Worm (Caenorhabditis elegans) whole organism, L4 larva: ENCODE results near the gene gtap-2.

ENCODE experiments used
- F10B5.3 ChIP-seq: sonication (generic microtip); optimal IDR thresholded peaks from 2 replicates; lab custom pipeline; 2016; ENCODE audit warnings: mild to moderate bottlenecking, missing genetic modification characterization, missing compliant biosample characterization
- F44E2.7 ChIP-seq: fragments of 200-800 bp; sonication (Bioruptor generic); IDR thresholded peaks from 2 replicates; pipeline ENCODE4 v2.1.2; 2022; ENCODE audit warnings: missing genetic modification characterization, missing compliant biosample characterization
- F49E8.2 ChIP-seq: sonication (generic microtip); optimal IDR thresholded peaks from 2 replicates; lab custom pipeline; 2016; ENCODE audit warnings: missing compliant biosample characterization, mild to moderate bottlenecking, missing genetic modification characterization, borderline replicate concordance
- Y105C5A.15 ChIP-seq: fragments of 200-800 bp; sonication (Bioruptor generic); IDR thresholded peaks from 2 replicates; pipeline ENCODE4 v1.3.6; 2022; ENCODE audit warnings: missing genetic modification characterization, missing compliant biosample characterization
- Y48G9A.11 ChIP-seq: fragments of 200-800 bp; sonication (Bioruptor generic); IDR thresholded peaks from 2 replicates; pipeline ENCODE4 v1.3.6; 2022; ENCODE audit warnings: missing genetic modification reagents, missing genetic modification characterization, missing compliant biosample characterization
- ZK337.2 ChIP-seq: fragments of 200-800 bp; sonication (Bioruptor generic); IDR thresholded peaks from 2 replicates; pipeline ENCODE4 v1.3.6; 2022; ENCODE audit warnings: missing genetic modification reagents, missing genetic modification characterization, missing compliant biosample characterization
- ZK546.5 ChIP-seq, 2 experiments: sonication (generic microtip); optimal IDR thresholded peaks; 2 replicates each; lab custom pipeline; 2017; ENCODE audit warnings: missing biosample characterization in 2 of 2, missing genetic modification characterization in 2 of 2
- ama-1 ChIP-seq: fragments of 150-350 bp; optimal IDR thresholded peaks from 2 replicates; lab custom pipeline; 2014; ENCODE audit warnings: inconsistent platforms, mixed read lengths
- arid-1 ChIP-seq: fragments of 200-800 bp; sonication (Bioruptor generic); conservative IDR thresholded peaks from 2 replicates; pipeline ENCODE4 v1.3.6; 2022; ENCODE audit warnings: missing genetic modification reagents, missing genetic modification characterization, missing compliant biosample characterization
- attf-4 ChIP-seq: sonication (generic microtip); optimal IDR thresholded peaks from 3 replicates; lab custom pipeline; 2017; ENCODE audit warnings: missing biosample characterization, missing genetic modification characterization
- ceh-20 ChIP-seq: fragments of 200-800 bp; sonication (Bioruptor generic); IDR thresholded peaks from 2 replicates; pipeline ENCODE4 v1.3.6; 2022; ENCODE audit warnings: missing genetic modification reagents, missing genetic modification characterization, missing compliant biosample characterization
- ceh-32 ChIP-seq: sonication (generic microtip); optimal IDR thresholded peaks from 2 replicates; lab custom pipeline; 2016; ENCODE audit warnings: mild to moderate bottlenecking, missing genetic modification characterization, missing compliant biosample characterization; ENCODE audit not compliant: poor library complexity
- ceh-44 ChIP-seq: fragments of 200-800 bp; sonication (Bioruptor generic); IDR thresholded peaks from 2 replicates; pipeline ENCODE4 v1.3.6; 2022; ENCODE audit warnings: missing genetic modification reagents, missing genetic modification characterization, missing compliant biosample characterization
- ctbp-1 ChIP-seq: fragments of 200-800 bp; sonication (Bioruptor generic); IDR thresholded peaks from 2 replicates; pipeline ENCODE4 v1.3.6; 2022; ENCODE audit warnings: missing genetic modification reagents, missing genetic modification characterization, missing compliant biosample characterization
- daf-12 ChIP-seq: fragments of 150-350 bp; optimal IDR thresholded peaks from 2 replicates; lab custom pipeline; 2014; ENCODE audit warnings: missing biosample characterization, missing genetic modification reagents, missing genetic modification characterization
- duxl-1 ChIP-seq: sonication (generic microtip); optimal IDR thresholded peaks from 2 replicates; lab custom pipeline; 2016; ENCODE audit warnings: mild to moderate bottlenecking, missing genetic modification characterization, moderate library complexity, missing compliant biosample characterization; ENCODE audit not compliant: poor library complexity
- fkh-10 ChIP-seq: fragments of 150-350 bp; optimal IDR thresholded peaks from 2 replicates; lab custom pipeline; 2014; ENCODE audit warnings: missing biosample characterization, missing genetic modification reagents, missing genetic modification characterization
- hif-1 ChIP-seq, 2 experiments: sonication (generic microtip); optimal IDR thresholded peaks; 2 replicates each; lab custom pipeline; 2016 to 2017; ENCODE audit warnings: missing compliant biosample characterization in 2 of 2, missing genetic modification characterization in 2 of 2, missing genetic modification reagents in 2 of 2, missing genotype in 2 of 2, mild to moderate bottlenecking in 1 of 2
- hlh-11 ChIP-seq: fragments of 200-800 bp; sonication (Bioruptor generic); optimal IDR thresholded peaks from 2 replicates; lab custom pipeline; 2018; ENCODE audit warnings: mild to moderate bottlenecking, missing genetic modification characterization, missing compliant biosample characterization
- hlh-30 ChIP-seq: sonication (generic microtip); optimal IDR thresholded peaks from 2 replicates; lab custom pipeline; 2017; ENCODE audit warnings: antibody characterized with exemption, mild to moderate bottlenecking, missing genetic modification characterization, missing compliant biosample characterization; ENCODE audit not compliant: insufficient read depth
- hmg-1.1 ChIP-seq: fragments of 200-800 bp; sonication (Bioruptor generic); IDR thresholded peaks from 2 replicates; pipeline ENCODE4 v1.3.6; 2022; ENCODE audit warnings: missing genetic modification reagents, missing genetic modification characterization, missing compliant biosample characterization
- jun-1 ChIP-seq: fragments of 150-350 bp; optimal IDR thresholded peaks from 2 replicates; lab custom pipeline; 2014; ENCODE audit warnings: missing biosample characterization, missing genetic modification reagents, missing genetic modification characterization
- lim-7 ChIP-seq: fragments of 200-800 bp; sonication (Bioruptor generic); IDR thresholded peaks from 2 replicates; pipeline ENCODE4 v1.3.6; 2022; ENCODE audit warnings: missing genetic modification characterization, missing compliant biosample characterization
- lin-15B ChIP-seq: fragments of 150-350 bp; sonication (generic microtip); optimal IDR thresholded peaks from 3 replicates; lab custom pipeline; 2014; ENCODE audit warnings: missing biosample characterization, missing genetic modification characterization
- lin-38 ChIP-seq: fragments of 200-800 bp; sonication (Bioruptor generic); IDR thresholded peaks from 2 replicates; pipeline ENCODE4 v1.3.6; 2022; ENCODE audit warnings: missing genetic modification reagents, missing genetic modification characterization, missing compliant biosample characterization
- mdt-29 ChIP-seq: fragments of 200-800 bp; sonication (Bioruptor generic); IDR thresholded peaks from 2 replicates; pipeline ENCODE4 v1.3.6; 2022; ENCODE audit warnings: missing genetic modification reagents, missing genetic modification characterization, missing compliant biosample characterization
- mxl-2 ChIP-seq: fragments of 200-800 bp; sonication (Bioruptor generic); conservative IDR thresholded peaks from 2 replicates; pipeline ENCODE4 v1.3.6; 2022; ENCODE audit warnings: missing genetic modification reagents, missing genetic modification characterization, missing compliant biosample characterization
- nhr-102 ChIP-seq: sonication (generic microtip); optimal IDR thresholded peaks from 2 replicates; lab custom pipeline; 2016; ENCODE audit warnings: mild to moderate bottlenecking, missing genetic modification characterization, moderate library complexity, missing compliant biosample characterization
- nhr-41 ChIP-seq: fragments of 200-800 bp; sonication (Bioruptor generic); IDR thresholded peaks from 2 replicates; pipeline ENCODE4 v1.3.6; 2022; ENCODE audit warnings: missing genetic modification reagents, missing genetic modification characterization, missing compliant biosample characterization
- pha-4 ChIP-seq, 2 experiments: fragments of 150-350 bp in 1 of 2; fragments of 200-800 bp in 1 of 2; sonication (Bioruptor generic) in 1 of 2; IDR thresholded peaks in 1 of 2; optimal IDR thresholded peaks in 1 of 2; 2 replicates each; pipeline versions ENCODE4 v1.3.6 to Lab custom; 2014 to 2022; ENCODE audit warnings: missing genetic modification characterization in 2 of 2, missing genetic modification reagents in 2 of 2, missing biosample characterization in 1 of 2, missing compliant biosample characterization in 1 of 2
- php-3 ChIP-seq: fragments of 200-800 bp; sonication (Bioruptor generic); IDR thresholded peaks from 2 replicates; pipeline ENCODE4 v1.3.6; 2022; ENCODE audit warnings: missing genetic modification reagents, missing genetic modification characterization, missing compliant biosample characterization
- pqm-1 ChIP-seq: sonication (generic microtip); optimal IDR thresholded peaks from 2 replicates; lab custom pipeline; 2017; ENCODE audit warnings: missing biosample characterization, missing genetic modification characterization
- set-16 ChIP-seq: fragments of 200-800 bp; sonication (Bioruptor generic); IDR thresholded peaks from 2 replicates; pipeline ENCODE4 v1.3.6; 2022; ENCODE audit warnings: missing genetic modification reagents, missing genetic modification characterization, missing compliant biosample characterization
- snpc-4 ChIP-seq: fragments of 150-350 bp; optimal IDR thresholded peaks from 2 replicates; lab custom pipeline; 2014; ENCODE audit warnings: missing biosample characterization, missing genetic modification characterization
- spr-1 ChIP-seq: sonication (generic microtip); optimal IDR thresholded peaks from 2 replicates; lab custom pipeline; 2016; ENCODE audit warnings: mild to moderate bottlenecking, missing genetic modification characterization, missing compliant biosample characterization
- spr-3 ChIP-seq: fragments of 200-800 bp; sonication (Bioruptor generic); optimal IDR thresholded peaks from 2 replicates; lab custom pipeline; 2018; ENCODE audit warnings: mild to moderate bottlenecking, missing genetic modification characterization, missing compliant biosample characterization
- unc-39 ChIP-seq: sonication (generic microtip); optimal IDR thresholded peaks from 2 replicates; lab custom pipeline; 2017; ENCODE audit warnings: missing biosample characterization, missing genetic modification characterization
- unc-62 ChIP-seq, 3 experiments: fragments of 150-350 bp in 1 of 3; sonication (generic microtip); optimal IDR thresholded peaks in 2 of 3; peaks in 1 of 3; 1 replicate in 1 of 3; 2 replicates in 2 of 3; lab custom pipeline; 2014 to 2017; ENCODE audit warnings: missing biosample characterization in 3 of 3, missing genetic modification characterization in 3 of 3, missing genetic modification reagents in 3 of 3, missing genotype in 1 of 3
- zag-1 ChIP-seq: fragments of 150-350 bp; optimal IDR thresholded peaks from 2 replicates; lab custom pipeline; 2014; ENCODE audit warnings: missing biosample characterization, missing genetic modification characterization
- zfp-2 ChIP-seq: sonication (generic microtip); optimal IDR thresholded peaks from 2 replicates; lab custom pipeline; 2016; ENCODE audit warnings: mild to moderate bottlenecking, missing genetic modification characterization, missing compliant biosample characterization
- zip-11 ChIP-seq: fragments of 200-800 bp; sonication (Bioruptor generic); IDR thresholded peaks from 2 replicates; pipeline ENCODE4 v1.3.6; 2022; ENCODE audit warnings: missing genetic modification characterization, missing compliant biosample characterization
- ztf-11 ChIP-seq: fragments of 150-350 bp; optimal IDR thresholded peaks from 2 replicates; lab custom pipeline; 2014; ENCODE audit warnings: missing biosample characterization, missing genetic modification characterization
- ztf-7 ChIP-seq: fragments of 150-350 bp; optimal IDR thresholded peaks from 2 replicates; lab custom pipeline; 2014; ENCODE audit warnings: missing biosample characterization, missing genetic modification characterization

The gtap-2 gene

ce11 chrIII:9779080-9779479 lies 29.3 kb upstream of the gtap-2 start:
- TF ChIP-seq lin-38 (GFP tag; lab: Robert Waterston, UW), result peak; percentile 32; the same call in 1 of the 2 replicates
- no peak for TF ChIP-seq F10B5.3 (tag; lab: Kevin White, UChicago)

ce11 chrIII:9780254-9780653 lies 28.1 kb upstream of the gtap-2 start, which contains the start of gene sqv-3:
Gene sqv-3, minus strand, starts transcription at chrIII:9780354.
- TF ChIP-seq unc-62 (GFP tag; optimal IDR thresholded peaks at IDR 0.05 in 1 of 2; lab: Kevin White, UChicago) (no peak), unc-62 (tag; optimal IDR thresholded peaks at IDR 0.05; lab: Kevin White, UChicago) (no peak), zip-11 (GFP tag; lab: Robert Waterston, UW) (no peak), spr-1 (tag; lab: Kevin White, UChicago) (no peak), F49E8.2 (no peak), zag-1 (tag; lab: Kevin White, UChicago) (no peak), hlh-30 (tag; lab: Kevin White, UChicago) (no peak), hmg-1.1 (no peak), ctbp-1 (GFP tag; lab: Robert Waterston, UW) (no peak), php-3 (GFP tag; lab: Robert Waterston, UW) (no peak), Y105C5A.15 (no peak), pha-4 (GFP tag; IDR thresholded peaks at IDR 0.05; lab: Robert Waterston, UW) (no peak), pha-4 (tag; optimal IDR thresholded peaks at IDR 0.05; lab: Kevin White, UChicago) (no peak), ceh-44 (no peak), arid-1 (GFP tag; lab: Robert Waterston, UW) (no peak), duxl-1 (tag; lab: Kevin White, UChicago) (no peak), ztf-11 (tag; lab: Kevin White, UChicago) (no peak), set-16 (GFP tag; lab: Robert Waterston, UW) (no peak), mxl-2 (GFP tag; lab: Robert Waterston, UW) (no peak)

- TF ChIP-seq snpc-4 (tag; lab: Kevin White, UChicago) (no peak), unc-62 (GFP tag; optimal IDR thresholded peaks at IDR 0.05 in 1 of 2; lab: Kevin White, UChicago) (peak in 1 of 2 experiments; percentile 95), unc-62 (tag; optimal IDR thresholded peaks at IDR 0.05; lab: Kevin White, UChicago) (no peak), F44E2.7 (GFP tag; lab: Robert Waterston, UW) (no peak), ZK546.5 (tag; optimal IDR thresholded peaks at IDR 0.05; lab: Kevin White, UChicago) (no peak), spr-1 (tag; lab: Kevin White, UChicago) (peak; percentile 64), daf-12 (tag; lab: Kevin White, UChicago) (no peak), Y48G9A.11 (GFP tag; lab: Robert Waterston, UW) (no peak), hif-1 (tag; optimal IDR thresholded peaks at IDR 0.05; lab: Kevin White, UChicago) (peak in 1 of 2 experiments; percentile 58), nhr-41 (GFP tag; lab: Robert Waterston, UW) (no peak), unc-39 (no peak), ZK337.2 (GFP tag; lab: Robert Waterston, UW) (no peak), ama-1 (lab: Kevin White, UChicago) (peak; percentile 87), hmg-1.1 (peak; percentile 77), zfp-2 (tag; lab: Kevin White, UChicago) (no peak), mdt-29 (GFP tag; lab: Robert Waterston, UW) (peak; percentile 71; the same call in 1 of the 2 replicates), ceh-20 (GFP tag; lab: Robert Waterston, UW) (no peak), pqm-1 (tag; lab: Kevin White, UChicago) (peak; percentile 75), jun-1 (peak; percentile 71), ceh-32 (tag; lab: Kevin White, UChicago) (no peak), php-3 (GFP tag; lab: Robert Waterston, UW) (no peak), F49E8.2 (no peak), lim-7 (no peak), hlh-11 (tag; lab: Kevin White, UChicago) (peak; percentile 88), lin-15B (tag; lab: Kevin White, UChicago) (peak; percentile 40), attf-4 (no peak), spr-3 (GFP tag; lab: Kevin White, UChicago) (no peak), mxl-2 (GFP tag; lab: Robert Waterston, UW) (no peak), set-16 (GFP tag; lab: Robert Waterston, UW) (no peak), ztf-7 (tag; lab: Kevin White, UChicago) (peak; percentile 22), zag-1 (tag; lab: Kevin White, UChicago) (no peak), fkh-10 (GFP tag; lab: Kevin White, UChicago) (peak; percentile 26), arid-1 (GFP tag; lab: Robert Waterston, UW) (peak; percentile 44), lin-38 (GFP tag; lab: Robert Waterston, UW) (peak; percentile 97), nhr-102 (tag; lab: Kevin White, UChicago) (peak; percentile 63)
Measured at ce11 chrIII:9780665-9781304, 27.6 kb upstream of the gtap-2 start, which contains the start of gene vha-1. Gene vha-1, plus strand, starts transcription at chrIII:9781254.
